Fruit fly (Drosophila melanogaster) whole organism, pupa: ENCODE results near the gene CG18788.

Source experiments
- CG10348 ChIP-seq: fragments of 200-800 bp; sonication (Bioruptor generic); IDR thresholded peaks from 2 replicates; pipeline ENCODE4 v1.3.6; 2022; ENCODE audit warnings: missing biosample characterization, missing genetic modification characterization
- CG13204 ChIP-seq: fragments of 200-800 bp; sonication (Bioruptor generic); optimal IDR thresholded peaks from 2 replicates; lab custom pipeline; 2018; ENCODE audit warnings: missing biosample characterization, mild to moderate bottlenecking, missing genetic modification characterization, moderate library complexity
- CG14655 ChIP-seq: fragments of 200-800 bp; sonication (Bioruptor generic); optimal IDR thresholded peaks from 3 replicates; lab custom pipeline; 2017; ENCODE audit warnings: mild to moderate bottlenecking, missing biosample characterization, missing genetic modification reagents, missing genetic modification characterization
- CG15710 ChIP-seq: fragments of 200-800 bp; sonication (Bioruptor generic); optimal IDR thresholded peaks from 2 replicates; lab custom pipeline; 2018; ENCODE audit warnings: missing biosample characterization, mild to moderate bottlenecking, missing genetic modification characterization, moderate library complexity
- CG34367 ChIP-seq: fragments of 200-800 bp; sonication (Bioruptor generic); optimal IDR thresholded peaks from 2 replicates; lab custom pipeline; 2018; ENCODE audit warnings: missing biosample characterization, mild to moderate bottlenecking, missing genetic modification characterization
- CG8301 ChIP-seq: fragments of 200-800 bp; sonication (Bioruptor generic); optimal IDR thresholded peaks from 2 replicates; lab custom pipeline; 2018; ENCODE audit warnings: missing biosample characterization, mild to moderate bottlenecking, missing genetic modification characterization
- CG9948 ChIP-seq: fragments of 200-800 bp; sonication (Bioruptor generic); optimal IDR thresholded peaks from 2 replicates; lab custom pipeline; 2018; ENCODE audit warnings: missing biosample characterization, mild to moderate bottlenecking, missing genetic modification characterization, moderate library complexity
- D1 ChIP-seq: fragments of 200-800 bp; sonication (Bioruptor generic); optimal IDR thresholded peaks from 2 replicates; lab custom pipeline; 2018; ENCODE audit warnings: missing biosample characterization, mild to moderate bottlenecking, missing genetic modification characterization, moderate library complexity
- Pif1A ChIP-seq: fragments of 200-800 bp; sonication (Bioruptor generic); optimal IDR thresholded peaks from 3 replicates; lab custom pipeline; 2016; ENCODE audit warnings: missing biosample characterization, missing genetic modification characterization
- Pif1B ChIP-seq: fragments of 200-800 bp; sonication (Bioruptor generic); optimal IDR thresholded peaks from 3 replicates; lab custom pipeline; 2016; ENCODE audit warnings: missing biosample characterization, missing genetic modification characterization
- Snoo ChIP-seq: fragments of 200-800 bp; sonication (Bioruptor generic); optimal IDR thresholded peaks from 3 replicates; lab custom pipeline; 2017; ENCODE audit warnings: missing biosample characterization, mild to moderate bottlenecking, missing genetic modification characterization, inconsistent platforms
- fd96Ca ChIP-seq: fragments of 200-800 bp; sonication (Bioruptor generic); IDR thresholded peaks from 3 replicates; pipeline ENCODE4 v1.3.6; 2022; ENCODE audit warnings: missing biosample characterization, missing genetic modification characterization
- gl ChIP-seq: fragments of 200-800 bp; sonication (Bioruptor generic); optimal IDR thresholded peaks from 2 replicates; lab custom pipeline; 2018; ENCODE audit warnings: missing biosample characterization, mild to moderate bottlenecking, missing genetic modification characterization
- rn ChIP-seq: fragments of 200-800 bp; sonication (Bioruptor generic); IDR thresholded peaks from 2 replicates; pipeline ENCODE4 v1.3.6; 2022; ENCODE audit warnings: missing biosample characterization, missing genetic modification characterization

dm6 chr2L:12063035-12063434 lies 29.0 kb downstream of the CG18788 start, which contains the start of gene Rab3-GAP:
- TF ChIP-seq CG8301 (tag; lab: Kevin White, UChicago) (peak; percentile 15), Pif1A (no peak), Pif1B (GFP tag; lab: Kevin White, UChicago) (no peak), D1 (tag; lab: Kevin White, UChicago) (no peak), fd96Ca (GFP tag; lab: Robert Waterston, UW) (no peak), CG13204 (GFP tag; lab: Kevin White, UChicago) (no peak), CG9948 (tag; lab: Kevin White, UChicago) (no peak), CG15710 (tag; lab: Kevin White, UChicago) (peak; percentile 15), rn (GFP tag; lab: Robert Waterston, UW) (no peak), CG14655 (no peak), CG10348 (GFP tag; lab: Robert Waterston, UW) (no peak), CG34367 (tag; lab: Kevin White, UChicago) (no peak), Snoo (tag; lab: Kevin White, UChicago) (no peak), gl (tag; lab: Kevin White, UChicago) (no peak)
